Fruit fly (Drosophila melanogaster): ENCODE results near the gene Nepl14.

Gene Nepl14

DNA sequence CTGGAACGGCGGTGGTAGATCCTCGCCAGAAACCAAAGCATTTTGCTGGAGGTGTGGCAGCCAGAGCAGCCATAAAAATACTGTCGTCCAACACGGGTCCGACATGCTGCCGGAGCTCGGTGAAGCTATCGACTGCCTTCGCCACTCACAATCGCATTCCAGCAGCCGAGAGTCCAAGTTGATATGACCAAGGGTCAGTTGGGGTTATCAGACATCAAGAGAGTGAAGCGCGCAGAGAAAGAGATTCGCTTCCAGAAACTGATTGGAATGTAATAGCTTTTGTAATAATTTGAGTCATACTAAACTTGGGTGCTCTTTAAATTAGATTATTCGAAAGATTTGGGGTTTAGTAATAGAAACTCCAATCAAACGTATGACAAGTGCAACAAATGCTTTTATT, at the start of gene Nepl14:
TSS of gene Nepl14 (minus strand) at position 125 of the 400 bp plus-strand sequence.
- no peak for TF ChIP-seq foxo (GFP tag; optimal IDR thresholded peaks at IDR 0.05)

DNA sequence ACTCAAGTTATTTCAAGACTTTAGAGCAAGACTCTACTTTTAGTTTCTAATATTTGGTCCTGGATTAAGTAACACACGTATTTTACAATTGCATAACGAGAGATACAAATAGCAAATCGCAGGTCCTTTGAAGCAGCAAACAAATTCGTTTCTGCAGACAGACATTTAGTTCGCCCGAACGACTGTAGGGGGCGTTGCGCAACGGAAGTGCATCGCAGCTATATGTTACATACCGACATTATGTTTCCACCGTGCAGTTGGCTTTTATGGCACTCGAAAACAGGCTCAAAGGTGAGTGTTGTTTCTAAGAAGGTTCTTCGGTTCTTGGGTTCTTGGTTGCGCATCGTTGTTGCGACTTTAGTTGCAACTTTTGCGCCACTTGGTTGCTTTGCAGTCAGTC, 46.8 kb upstream of the Nepl14 start:
- no peak for TF ChIP-seq psq (GFP tag; optimal IDR thresholded peaks at IDR 0.05)
- TF ChIP-seq dsf (GFP tag; optimal IDR thresholded peaks at IDR 0.05; ENCODE audit: borderline replicate concordance): no peak

DNA sequence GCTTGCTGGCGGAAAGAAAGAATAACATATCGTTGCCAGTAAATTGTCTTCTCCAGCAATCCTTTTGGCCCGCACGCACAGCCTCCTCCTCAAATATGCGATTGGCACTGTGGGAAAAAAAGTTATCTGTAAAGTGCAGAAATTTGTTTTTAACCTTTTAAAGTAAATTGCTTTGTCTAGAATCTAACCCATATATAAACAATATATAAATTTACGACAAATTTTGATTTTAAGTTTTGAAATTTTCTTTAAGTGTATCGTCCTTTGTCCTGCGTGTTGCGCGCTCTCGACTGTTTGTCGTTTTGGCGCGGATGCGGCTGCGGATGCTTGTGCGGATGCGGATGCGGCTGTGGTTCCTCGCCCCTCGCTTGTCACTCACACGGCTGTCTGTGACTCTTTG, 43.6 kb upstream of the Nepl14 start:
- TF ChIP-seq rgr (GFP tag; optimal IDR thresholded peaks at IDR 0.05): no peak

DNA sequence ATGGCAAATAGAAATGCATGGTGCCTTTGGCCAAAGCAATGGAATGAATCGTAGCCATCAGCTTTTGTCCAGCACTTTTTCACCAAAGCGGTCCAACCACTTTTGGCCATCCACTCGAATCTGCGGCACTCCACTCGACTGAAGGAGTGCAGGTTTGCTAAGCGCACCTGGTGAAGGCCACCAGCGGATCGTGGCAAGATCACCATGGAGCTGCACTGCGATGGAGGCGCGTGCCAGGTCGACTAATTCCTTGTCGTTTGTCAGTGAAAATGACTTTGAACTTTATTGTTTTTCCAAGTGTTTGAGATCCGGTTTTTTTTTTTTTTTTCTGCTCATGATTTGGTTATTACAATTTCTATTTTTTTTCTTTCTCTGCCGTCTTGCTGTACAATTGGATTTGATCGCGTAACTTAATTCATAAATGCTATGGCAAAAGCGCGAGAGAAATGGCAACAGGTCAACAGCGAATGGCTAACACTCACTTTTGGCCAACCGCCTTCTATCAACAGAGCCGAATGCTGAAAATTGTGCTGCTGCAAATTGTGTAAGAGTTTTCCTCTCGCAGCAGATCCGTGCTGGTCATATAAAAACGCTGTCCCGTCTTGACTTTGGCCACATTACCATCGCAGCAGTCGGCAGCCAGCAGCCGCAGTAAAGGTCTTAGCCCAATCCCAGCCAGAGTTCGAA, 40.3 kb upstream of the Nepl14 start, which contains the start of gene CG7031:
TSS of gene CG7031 (plus strand) at position 637 of the 687 bp plus-strand sequence.
- TF ChIP-seq foxo (GFP tag; optimal IDR thresholded peaks at IDR 0.05) (no peak), Abd-B (GFP tag; optimal IDR thresholded peaks at IDR 0.05) (no peak), N (GFP tag; optimal IDR thresholded peaks at IDR 0.05) (no peak), GATAd (GFP tag; optimal IDR thresholded peaks at IDR 0.05) (no peak), Dfd (GFP tag; optimal IDR thresholded peaks at IDR 0.05) (no peak), usp (GFP tag; optimal IDR thresholded peaks at IDR 0.05) (no peak), Hr83 (GFP tag; optimal IDR thresholded peaks at IDR 0.05; ENCODE audit: poor library complexity, severe bottlenecking) (no peak), Rel (GFP tag; optimal IDR thresholded peaks at IDR 0.05) (no peak), Rel (tag; optimal IDR thresholded peaks at IDR 0.05) (no peak), OdsH (GFP tag; optimal IDR thresholded peaks at IDR 0.05) (no peak), h (GFP tag; optimal IDR thresholded peaks at IDR 0.05) (no peak), sage (GFP tag; optimal IDR thresholded peaks at IDR 0.05) (no peak)

DNA sequence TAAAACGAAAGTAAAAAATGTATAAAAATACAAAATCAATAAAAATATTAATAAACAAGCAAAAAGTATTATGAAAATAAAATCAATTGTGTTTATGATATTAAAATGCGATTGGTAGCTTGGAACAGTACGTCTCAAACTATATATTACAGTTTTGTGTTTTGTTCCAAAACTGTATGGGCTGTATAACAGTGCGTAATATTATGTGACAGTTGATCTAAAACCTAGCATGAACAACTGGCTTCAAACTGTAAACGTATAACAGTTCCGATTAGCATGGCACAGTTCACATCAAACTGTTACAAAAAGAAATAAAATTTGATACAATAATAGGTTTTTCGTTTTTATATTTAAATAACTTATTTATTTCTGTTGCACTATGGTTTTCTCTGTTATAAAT, 30.4 kb upstream of the Nepl14 start:
- TF ChIP-seq Myc (optimal IDR thresholded peaks at IDR 0.05): peak; percentile 96
- no peak for TF ChIP-seq dl (GFP tag; optimal IDR thresholded peaks at IDR 0.05; ENCODE audit: insufficient read depth in 1 of 2, partially characterized antibody in 2 of 2)

DNA sequence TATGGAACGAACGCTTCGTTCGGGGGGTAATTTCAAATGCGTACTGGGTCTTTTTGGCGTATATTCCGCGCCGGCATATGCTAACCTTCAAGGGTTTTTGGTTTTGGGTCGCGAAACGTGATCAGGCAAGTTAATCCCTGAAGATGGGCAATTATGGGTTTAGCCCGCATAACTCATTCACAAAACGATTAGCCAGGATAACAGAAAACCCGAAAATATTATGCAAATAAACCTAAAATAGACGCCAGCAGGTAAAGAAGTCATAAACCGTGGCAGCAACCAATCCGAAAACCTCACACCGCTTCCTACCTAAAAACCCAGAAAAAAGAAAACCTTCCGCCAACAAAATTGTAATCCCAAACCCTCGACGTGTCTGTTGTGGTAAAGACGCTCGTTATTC, 25.6 kb upstream of the Nepl14 start:
- no peak for TF ChIP-seq dl (GFP tag; optimal IDR thresholded peaks at IDR 0.05; ENCODE audit: insufficient read depth in 1 of 2, partially characterized antibody in 2 of 2)
- TF ChIP-seq sage (GFP tag; optimal IDR thresholded peaks at IDR 0.05): no peak
- TF ChIP-seq foxo (GFP tag; optimal IDR thresholded peaks at IDR 0.05): no peak
- TF ChIP-seq Rel (GFP tag; optimal IDR thresholded peaks at IDR 0.05): no peak
- TF ChIP-seq Rel (tag; optimal IDR thresholded peaks at IDR 0.05): no peak
- TF ChIP-seq ey (GFP tag; optimal IDR thresholded peaks at IDR 0.05): no peak
- TF ChIP-seq tai (GFP tag; optimal IDR thresholded peaks at IDR 0.05): no peak
- no peak for TF ChIP-seq CrebA (GFP tag; optimal IDR thresholded peaks at IDR 0.05; ENCODE audit: borderline replicate concordance)
- TF ChIP-seq N (GFP tag; optimal IDR thresholded peaks at IDR 0.05): no peak
- TF ChIP-seq HLH106 (tag; optimal IDR thresholded peaks at IDR 0.05): no peak
- no peak for TF ChIP-seq Mio (GFP tag; optimal IDR thresholded peaks at IDR 0.05)
- no peak for TF ChIP-seq lola (GFP tag; optimal IDR thresholded peaks at IDR 0.05)
- no peak for TF ChIP-seq h (GFP tag; optimal IDR thresholded peaks at IDR 0.05)
- TF ChIP-seq OdsH (GFP tag; optimal IDR thresholded peaks at IDR 0.05): no peak
- TF ChIP-seq dsf (GFP tag; optimal IDR thresholded peaks at IDR 0.05; ENCODE audit: borderline replicate concordance): no peak
- no peak for TF ChIP-seq fru (GFP tag; optimal IDR thresholded peaks at IDR 0.05)
- no peak for TF ChIP-seq GATAd (GFP tag; optimal IDR thresholded peaks at IDR 0.05)
- no peak for TF ChIP-seq sv (GFP tag; optimal IDR thresholded peaks at IDR 0.05)

DNA sequence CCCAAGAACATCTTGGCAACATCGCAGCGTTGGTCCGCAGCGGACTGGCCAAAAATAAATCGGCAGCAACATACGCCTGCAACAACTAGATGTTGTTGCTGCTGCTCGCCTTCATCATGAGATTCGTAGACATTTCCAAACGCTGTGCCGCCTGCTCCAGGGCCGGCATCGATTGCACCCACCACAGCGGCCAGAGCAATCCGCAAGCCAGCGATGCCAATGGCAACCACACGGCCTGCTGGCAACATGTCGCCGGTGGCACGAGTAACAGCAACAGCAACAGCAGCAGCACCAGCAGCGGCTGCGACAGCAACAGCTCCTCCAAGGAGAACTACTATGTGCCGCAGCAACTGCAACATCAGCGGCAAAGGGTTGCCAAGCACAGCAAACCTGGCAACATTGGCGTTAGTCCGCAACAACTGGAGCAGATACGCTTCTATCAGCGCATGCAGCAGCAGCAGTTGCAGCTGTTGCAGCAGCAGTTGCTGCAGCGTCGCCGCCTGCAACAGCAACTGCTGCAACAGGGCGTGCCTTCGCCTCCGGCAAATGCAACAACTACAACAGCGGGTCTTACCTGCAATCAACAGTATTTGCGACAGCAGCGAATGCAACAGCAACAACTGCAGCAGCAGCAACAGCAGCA, 21.3 kb upstream of the Nepl14 start:
- TF ChIP-seq foxo (GFP tag; optimal IDR thresholded peaks at IDR 0.05) (no peak), Dfd (GFP tag; optimal IDR thresholded peaks at IDR 0.05) (peak; percentile 20), dl (GFP tag; optimal IDR thresholded peaks at IDR 0.05; ENCODE audit: insufficient read depth in 1 of 2, partially characterized antibody in 2 of 2) (no peak)
